Worm (Caenorhabditis elegans): ENCODE measurements around the gene ocam-1.

ce11 chrV:14141846-14142245 lies 25.7 kb downstream of the ocam-1 start:
- TF ChIP-seq nhr-21 (tag; optimal IDR thresholded peaks at IDR 0.05), result no peak
- no peak for TF ChIP-seq ztf-4 (tag; optimal IDR thresholded peaks at IDR 0.05)
- TF ChIP-seq mdl-1 (tag; optimal IDR thresholded peaks at IDR 0.05), result no peak
- TF ChIP-seq nhr-237 (tag; optimal IDR thresholded peaks at IDR 0.05), result no peak
- no peak for TF ChIP-seq lsy-2 (tag; optimal IDR thresholded peaks at IDR 0.05)
- TF ChIP-seq nhr-11 (tag; optimal IDR thresholded peaks at IDR 0.05), result no peak
- no peak for TF ChIP-seq ama-1 (optimal IDR thresholded peaks at IDR 0.05)
- TF ChIP-seq nhr-77 (tag; optimal IDR thresholded peaks at IDR 0.05), result no peak
- no peak for TF ChIP-seq lin-11 (tag; optimal IDR thresholded peaks at IDR 0.05)
- no peak for TF ChIP-seq ztf-11 (tag; optimal IDR thresholded peaks at IDR 0.05)
- no peak for TF ChIP-seq blmp-1 (tag; optimal IDR thresholded peaks at IDR 0.05; ENCODE audit: insufficient read depth)
- TF ChIP-seq nhr-23 (tag; optimal IDR thresholded peaks at IDR 0.05), result no peak
- TF ChIP-seq zag-1 (tag; optimal IDR thresholded peaks at IDR 0.05), result no peak

Measured in whole organism, L2 larva.